Fruit fly (Drosophila melanogaster): ENCODE data around the gene Him.

DNA sequence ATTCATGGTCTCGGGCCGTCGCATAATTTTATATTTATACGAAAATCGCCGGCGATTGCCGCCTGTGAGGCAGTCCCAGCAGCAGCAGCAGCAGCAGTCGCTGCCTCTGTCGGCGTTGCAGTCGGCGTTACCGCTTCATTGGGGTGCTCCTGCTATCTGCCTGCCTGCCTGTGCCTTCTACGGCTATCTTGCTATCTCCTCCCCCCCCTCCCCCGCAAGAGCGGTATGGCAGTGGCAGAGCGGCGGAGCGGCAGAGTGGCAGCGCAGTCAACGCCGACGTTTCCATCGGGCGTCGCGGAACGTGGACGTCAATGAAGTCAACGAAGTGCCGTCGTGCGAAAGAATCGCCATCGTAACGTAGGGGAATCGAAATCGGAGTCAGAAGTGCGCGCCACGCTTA lies 36.0 kb downstream of the Him start:
- TF ChIP-seq CG5204 (GFP tag; optimal IDR thresholded peaks at IDR 0.05) (no peak), CG7101 (tag; optimal IDR thresholded peaks at IDR 0.05) (no peak), CG33017 (tag; optimal IDR thresholded peaks at IDR 0.05) (no peak), ovo (GFP tag; optimal IDR thresholded peaks at IDR 0.05) (no peak), tj (GFP tag; optimal IDR thresholded peaks at IDR 0.05) (no peak), cnc (optimal IDR thresholded peaks at IDR 0.05) (no peak), CG7045 (GFP tag; optimal IDR thresholded peaks at IDR 0.05) (no peak)
